ENCODE assay signal across 1 fruit fly cellular context in genomic region chrX:11714529-11715262, dm6.
TF ChIP-seq lines count a peak whose summit lies in the region.

No protein-coding gene starts in this region.

TF ChIP-seq in whole organism, embryonic, 481 proteins besides CTCF, POLR2A, EP300 and RAD21 (continued from another document and continues in another):
- TF ChIP-seq CG7745 (tag; optimal IDR thresholded peaks at IDR 0.05; lab: Kevin White, UChicago) (peak; percentile 1), CG33213 (GFP tag; optimal IDR thresholded peaks at IDR 0.05; lab: Kevin White, UChicago) (peak; percentile 11), CG7987 (GFP tag; optimal IDR thresholded peaks at IDR 0.05; lab: Kevin White, UChicago) (peak; percentile 78), ac (GFP tag; optimal IDR thresholded peaks at IDR 0.05; lab: Kevin White, UChicago) (no peak), CG3838 (GFP tag; optimal IDR thresholded peaks at IDR 0.05; lab: Kevin White, UChicago) (peak; percentile 54), Dip2 (GFP tag; IDR thresholded peaks at IDR 0.05; lab: Robert Waterston, UW) (no peak), CG6254 (GFP tag; optimal IDR thresholded peaks at IDR 0.05; lab: Kevin White, UChicago) (peak; percentile 49), CG18619 (GFP tag; optimal IDR thresholded peaks at IDR 0.05; lab: Kevin White, UChicago) (peak; percentile 71), CG7357 (GFP tag; IDR thresholded peaks at IDR 0.05; lab: Robert Waterston, UW) (peak; percentile 46; the same call in 1 of the 3 replicates), CG3065 (GFP tag; optimal IDR thresholded peaks at IDR 0.05; lab: Kevin White, UChicago) (no peak), bsh (GFP tag; optimal IDR thresholded peaks at IDR 0.05; lab: Kevin White, UChicago) (peak in 1 of 2 experiments; percentile 44), Six4 (GFP tag; optimal IDR thresholded peaks at IDR 0.05; lab: Kevin White, UChicago) (peak; percentile 29), CG16815 (GFP tag; optimal IDR thresholded peaks at IDR 0.05; lab: Kevin White, UChicago) (peak; percentile 37), CG2199 (GFP tag; IDR thresholded peaks at IDR 0.05; lab: Robert Waterston, UW) (no peak), CG11560 (tag; IDR thresholded peaks at IDR 0.05; lab: Robert Waterston, UW) (peak; percentile 47; the same call in 2 of the 3 replicates), trh (GFP tag; optimal IDR thresholded peaks at IDR 0.05; lab: Kevin White, UChicago) (no peak), CG10543 (GFP tag; optimal IDR thresholded peaks at IDR 0.05; lab: Kevin White, UChicago) (peak; percentile 73), CG30431 (GFP tag; optimal IDR thresholded peaks at IDR 0.05; lab: Kevin White, UChicago) (peak; percentile 53), Camta (GFP tag; optimal IDR thresholded peaks at IDR 0.05; lab: Kevin White, UChicago) (peak; percentile 9), CG8924 (tag; optimal IDR thresholded peaks at IDR 0.05; lab: Kevin White, UChicago) (peak; percentile 73), CG17829 (tag; optimal IDR thresholded peaks at IDR 0.05; lab: Kevin White, UChicago) (peak; percentile 73), Med (GFP tag; lab: Kevin White, UChicago) (peak; percentile 97), Neu2 (GFP tag; optimal IDR thresholded peaks at IDR 0.05; lab: Kevin White, UChicago; ENCODE audit: borderline replicate concordance) (peak; percentile 3), sr (GFP tag; IDR thresholded peaks at IDR 0.05; lab: Robert Waterston, UW) (no peak), lov (optimal IDR thresholded peaks at IDR 0.05; lab: Kevin White, UChicago) (no peak), lov (GFP tag; IDR thresholded peaks at IDR 0.05; lab: Robert Waterston, UW) (peak; percentile 60; the same call in 2 of the 3 replicates), CG12769 (tag; optimal IDR thresholded peaks at IDR 0.05; lab: Kevin White, UChicago) (peak; percentile 94), CG17802 (tag; optimal IDR thresholded peaks at IDR 0.05; lab: Kevin White, UChicago) (peak; percentile 6), vnd (GFP tag; IDR thresholded peaks at IDR 0.05; lab: Robert Waterston, UW; ENCODE audit: partially characterized antibody) (no peak), Hr78 (GFP tag; optimal IDR thresholded peaks at IDR 0.05; lab: Kevin White, UChicago) (peak in 1 of 2 experiments; percentile 16), Rfx (GFP tag; IDR thresholded peaks at IDR 0.05; lab: Robert Waterston, UW) (peak; percentile 84), hbn (GFP tag; IDR thresholded peaks at IDR 0.05; lab: Robert Waterston, UW; ENCODE audit: partially characterized antibody) (no peak), exex (tag; optimal IDR thresholded peaks at IDR 0.05; lab: Kevin White, UChicago) (no peak), CG4404 (GFP tag; IDR thresholded peaks at IDR 0.05; lab: Robert Waterston, UW) (peak; percentile 65), insv (GFP tag; optimal IDR thresholded peaks at IDR 0.05; lab: Kevin White, UChicago) (peak in 1 of 2 experiments; percentile 79), Asciz (GFP tag; optimal IDR thresholded peaks at IDR 0.05; lab: Kevin White, UChicago) (no peak), CG6654 (GFP tag; optimal IDR thresholded peaks at IDR 0.05; lab: Kevin White, UChicago) (peak; percentile 9), CG4617 (GFP tag; optimal IDR thresholded peaks at IDR 0.05; lab: Kevin White, UChicago; ENCODE audit: borderline replicate concordance) (no peak), CG10366 (GFP tag; IDR thresholded peaks at IDR 0.05; lab: Robert Waterston, UW) (peak; percentile 58), HmgZ (tag; optimal IDR thresholded peaks at IDR 0.05; lab: Kevin White, UChicago) (peak; percentile 72), mam (GFP tag; optimal IDR thresholded peaks at IDR 0.05; lab: Kevin White, UChicago) (peak; percentile 48), crp (GFP tag; optimal IDR thresholded peaks at IDR 0.05; lab: Kevin White, UChicago) (peak in 1 of 2 experiments; percentile 67), vfl (GFP tag; optimal IDR thresholded peaks at IDR 0.05; lab: Kevin White, UChicago) (peak; percentile 14), TFAM (GFP tag; optimal IDR thresholded peaks at IDR 0.05; lab: Kevin White, UChicago) (no peak), Bgb (GFP tag; IDR thresholded peaks at IDR 0.05; lab: Robert Waterston, UW; ENCODE audit: partially characterized antibody) (no peak), CG17328 (GFP tag; IDR thresholded peaks at IDR 0.05; lab: Robert Waterston, UW) (no peak), lab (GFP tag; optimal IDR thresholded peaks at IDR 0.05; lab: Kevin White, UChicago) (peak; percentile 86), CG11695 (GFP tag; IDR thresholded peaks at IDR 0.05; lab: Robert Waterston, UW) (peak; percentile 75), CG16813 (GFP tag; IDR thresholded peaks at IDR 0.05; lab: Robert Waterston, UW; ENCODE audit: partially characterized antibody) (0 out of 3 replicates have a peak, but pooled peaks have one; percentile 35), CG1832 (GFP tag; optimal IDR thresholded peaks at IDR 0.05; lab: Kevin White, UChicago) (peak; percentile 81), crol (GFP tag; IDR thresholded peaks at IDR 0.05; lab: Robert Waterston, UW) (no peak), Hmx (GFP tag; optimal IDR thresholded peaks at IDR 0.05; lab: Kevin White, UChicago) (no peak), Sry-δ (GFP tag; optimal IDR thresholded peaks at IDR 0.05; lab: Kevin White, UChicago) (peak; percentile 40), dati (GFP tag; IDR thresholded peaks at IDR 0.05; lab: Robert Waterston, UW) (0 out of 2 replicates have a peak, but pooled peaks have one; percentile 15), cwo (GFP tag; optimal IDR thresholded peaks at IDR 0.05; lab: Kevin White, UChicago) (peak; percentile 74), toy (GFP tag; IDR thresholded peaks at IDR 0.05; lab: Robert Waterston, UW) (peak; percentile 58; the same call in 1 of the 2 replicates), CG7928 (GFP tag; optimal IDR thresholded peaks at IDR 0.05; lab: Kevin White, UChicago) (peak; percentile 37), Doc2 (GFP tag; IDR thresholded peaks at IDR 0.05; lab: Robert Waterston, UW) (no peak), YL-1 (GFP tag; optimal IDR thresholded peaks at IDR 0.05; lab: Kevin White, UChicago) (no peak), CG17359 (tag; optimal IDR thresholded peaks at IDR 0.05; lab: Kevin White, UChicago) (peak; percentile 67), gcm (GFP tag; optimal IDR thresholded peaks at IDR 0.05; lab: Kevin White, UChicago) (peak; percentile 13), sisA (GFP tag; IDR thresholded peaks at IDR 0.05; lab: Robert Waterston, UW) (peak; percentile 73), fu2 (GFP tag; optimal IDR thresholded peaks at IDR 0.05; lab: Kevin White, UChicago) (peak; percentile 72), kni (GFP tag; optimal IDR thresholded peaks at IDR 0.05; lab: Kevin White, UChicago) (peak; percentile 83), CG8765 (GFP tag; IDR thresholded peaks at IDR 0.05; lab: Robert Waterston, UW) (peak; percentile 43; the same call in 1 of the 2 replicates), stwl (tag; optimal IDR thresholded peaks at IDR 0.05; lab: Kevin White, UChicago) (no peak), dpn (GFP tag; optimal IDR thresholded peaks at IDR 0.05; lab: Kevin White, UChicago) (peak; percentile 37 to 49), Kr (GFP tag; optimal IDR thresholded peaks at IDR 0.05; lab: Kevin White, UChicago) (peak; percentile 40), Eip74EF (GFP tag; optimal IDR thresholded peaks at IDR 0.05; lab: Kevin White, UChicago) (peak in 1 of 2 experiments; percentile 46), Ada2b (GFP tag; IDR thresholded peaks at IDR 0.05; lab: Robert Waterston, UW) (0 out of 2 replicates have a peak, but pooled peaks have one; percentile 51), usp (GFP tag; optimal IDR thresholded peaks at IDR 0.05; lab: Kevin White, UChicago) (no peak), sim (GFP tag; IDR thresholded peaks at IDR 0.05; lab: Robert Waterston, UW) (no peak), Meics (GFP tag; optimal IDR thresholded peaks at IDR 0.05; lab: Kevin White, UChicago) (peak; percentile 82), Ets65A (GFP tag; lab: Kevin White, UChicago) (peak; percentile 97), chn (GFP tag; optimal IDR thresholded peaks at IDR 0.05; lab: Kevin White, UChicago) (peak; percentile 25), odd (GFP tag; optimal IDR thresholded peaks at IDR 0.05; lab: Kevin White, UChicago) (peak; percentile 50), Atf6 (GFP tag; IDR thresholded peaks at IDR 0.05; lab: Robert Waterston, UW) (peak; percentile 81), org-1 (GFP tag; optimal IDR thresholded peaks at IDR 0.05; lab: Kevin White, UChicago) (peak; percentile 71), disco-r (GFP tag; optimal IDR thresholded peaks at IDR 0.05; lab: Kevin White, UChicago) (peak; percentile 52), sens-2 (GFP tag; IDR thresholded peaks at IDR 0.05; lab: Robert Waterston, UW) (no peak), CG33557 (GFP tag; optimal IDR thresholded peaks at IDR 0.05; lab: Kevin White, UChicago) (no peak), slou (GFP tag; optimal IDR thresholded peaks at IDR 0.05; lab: Kevin White, UChicago) (no peak), gro (GFP tag; optimal IDR thresholded peaks at IDR 0.05; lab: Kevin White, UChicago) (peak; percentile 44), CG10274 (GFP tag; optimal IDR thresholded peaks at IDR 0.05; lab: Kevin White, UChicago) (peak; percentile 31), CG4424 (GFP tag; optimal IDR thresholded peaks at IDR 0.05; lab: Kevin White, UChicago) (no peak), Hr39 (optimal IDR thresholded peaks at IDR 0.05; lab: Kevin White, UChicago) (no peak), CG30403 (GFP tag; optimal IDR thresholded peaks at IDR 0.05; lab: Kevin White, UChicago) (peak; percentile 46), fd3F (GFP tag; optimal IDR thresholded peaks at IDR 0.05; lab: Kevin White, UChicago) (peak; percentile 46), CoRest (tag; optimal IDR thresholded peaks at IDR 0.05; lab: Kevin White, UChicago) (peak; percentile 65), ERR (GFP tag; optimal IDR thresholded peaks at IDR 0.05; lab: Kevin White, UChicago) (no peak), Pdp1 (GFP tag; optimal IDR thresholded peaks at IDR 0.05; lab: Kevin White, UChicago) (peak in 1 of 2 experiments; percentile 40), Bdp1 (GFP tag; optimal IDR thresholded peaks at IDR 0.05; lab: Kevin White, UChicago) (no peak), CG12942 (GFP tag; optimal IDR thresholded peaks at IDR 0.05; lab: Kevin White, UChicago) (peak; percentile 8), CG12236 (GFP tag; optimal IDR thresholded peaks at IDR 0.05; lab: Kevin White, UChicago) (no peak), CG4328 (GFP tag; optimal IDR thresholded peaks at IDR 0.05; lab: Kevin White, UChicago) (peak; percentile 39), CG11456 (GFP tag; IDR thresholded peaks at IDR 0.05; lab: Robert Waterston, UW) (peak; percentile 87), Atf3 (GFP tag; optimal IDR thresholded peaks at IDR 0.05; lab: Kevin White, UChicago) (peak; percentile 58), sna (GFP tag; IDR thresholded peaks at IDR 0.05; lab: Robert Waterston, UW; ENCODE audit: partially characterized antibody) (no peak), CG7556 (GFP tag; optimal IDR thresholded peaks at IDR 0.05; lab: Kevin White, UChicago) (peak; percentile 66), prd (optimal IDR thresholded peaks at IDR 0.05; lab: Kevin White, UChicago) (no peak), prd (GFP tag; IDR thresholded peaks at IDR 0.05; lab: Robert Waterston, UW) (peak; percentile 77), sc (optimal IDR thresholded peaks at IDR 0.05; lab: Kevin White, UChicago) (no peak), sc (GFP tag; optimal IDR thresholded peaks at IDR 0.05; lab: Kevin White, UChicago) (peak; percentile 33), CG8359 (GFP tag; optimal IDR thresholded peaks at IDR 0.05; lab: Kevin White, UChicago; ENCODE audit: borderline replicate concordance) (no peak), ro (GFP tag; IDR thresholded peaks at IDR 0.05; lab: Robert Waterston, UW) (no peak), Vsx1 (GFP tag; optimal IDR thresholded peaks at IDR 0.05; lab: Kevin White, UChicago) (peak; percentile 23), NC2α (GFP tag; optimal IDR thresholded peaks at IDR 0.05; lab: Kevin White, UChicago) (peak; percentile 64), maf-S (GFP tag; optimal IDR thresholded peaks at IDR 0.05; lab: Kevin White, UChicago) (peak; percentile 47), CG18599 (GFP tag; optimal IDR thresholded peaks at IDR 0.05; lab: Kevin White, UChicago) (peak; percentile 77), Gsc (GFP tag; IDR thresholded peaks at IDR 0.05; lab: Robert Waterston, UW) (no peak), CG12391 (tag; optimal IDR thresholded peaks at IDR 0.05; lab: Kevin White, UChicago) (peak; percentile 52), ems (GFP tag; optimal IDR thresholded peaks at IDR 0.05; lab: Kevin White, UChicago) (peak; percentile 73), unpg (GFP tag; optimal IDR thresholded peaks at IDR 0.05; lab: Kevin White, UChicago) (peak; percentile 66), Hr3 (GFP tag; optimal IDR thresholded peaks at IDR 0.05; lab: Kevin White, UChicago) (peak; percentile 43), CG14710 (tag; optimal IDR thresholded peaks at IDR 0.05; lab: Kevin White, UChicago) (peak; percentile 27), CG11247 (GFP tag; IDR thresholded peaks at IDR 0.05; lab: Robert Waterston, UW) (peak; percentile 65), Myb (GFP tag; optimal IDR thresholded peaks at IDR 0.05; lab: Kevin White, UChicago) (peak; percentile 64), CG4730 (GFP tag; IDR thresholded peaks at IDR 0.05; lab: Robert Waterston, UW) (peak; percentile 65), pros (GFP tag; optimal IDR thresholded peaks at IDR 0.05; lab: Kevin White, UChicago) (peak; percentile 29), CG9215 (GFP tag; IDR thresholded peaks at IDR 0.05; lab: Robert Waterston, UW) (peak; percentile 69), CG32532 (GFP tag; IDR thresholded peaks at IDR 0.05; lab: Robert Waterston, UW) (peak; percentile 77), al (GFP tag; IDR thresholded peaks at IDR 0.05; lab: Robert Waterston, UW) (peak; percentile 71), Mes4 (GFP tag; optimal IDR thresholded peaks at IDR 0.05; lab: Kevin White, UChicago) (peak; percentile 69), lmd (GFP tag; IDR thresholded peaks at IDR 0.05; lab: Robert Waterston, UW) (peak; percentile 80), lola (GFP tag; optimal IDR thresholded peaks at IDR 0.05; lab: Kevin White, UChicago) (peak in 1 of 3 experiments; percentile 23), Drgx (GFP tag; IDR thresholded peaks at IDR 0.05; lab: Robert Waterston, UW) (peak; percentile 59), dmrt99B (tag; optimal IDR thresholded peaks at IDR 0.05; lab: Kevin White, UChicago) (peak; percentile 73), CG13424 (tag; optimal IDR thresholded peaks at IDR 0.05; lab: Kevin White, UChicago) (peak; percentile 64), p53 (GFP tag; optimal IDR thresholded peaks at IDR 0.05; lab: Kevin White, UChicago) (no peak), chif (GFP tag; optimal IDR thresholded peaks at IDR 0.05; lab: Kevin White, UChicago) (peak in 1 of 2 experiments; percentile 43), CG31441 (GFP tag; IDR thresholded peaks at IDR 0.05; lab: Robert Waterston, UW) (peak; percentile 63; the same call in 1 of the 2 replicates)
